Fruit fly (Drosophila melanogaster) whole organism, embryonic: ENCODE data around the gene CG15418.
A peak's percentile ranks its signal among the peaks of the same experiment; 100 is the strongest.

Experiments used
- Aef1 ChIP-seq: fragments of 200-800 bp; sonication (Bioruptor generic); IDR thresholded peaks from 3 replicates; pipeline ENCODE4 v1.3.6; 2022; ENCODE audit warnings: missing biosample characterization, missing genetic modification characterization
- Asciz ChIP-seq: fragments of 200-800 bp; sonication (Bioruptor generic); optimal IDR thresholded peaks from 2 replicates; lab custom pipeline; 2017; ENCODE audit warnings: missing biosample characterization, mild to moderate bottlenecking, missing genetic modification characterization, missing genetic modification reagents
- Blimp-1 ChIP-seq: fragments of 200-800 bp; sonication (Bioruptor generic); optimal IDR thresholded peaks from 3 replicates; lab custom pipeline; 2018; ENCODE audit warnings: missing biosample characterization, missing genetic modification characterization, mild to moderate bottlenecking, moderate library complexity, missing genetic modification reagents
- CG10209 ChIP-seq: fragments of 200-800 bp; sonication (Bioruptor generic); optimal IDR thresholded peaks from 3 replicates; lab custom pipeline; 2017; ENCODE audit warnings: missing biosample characterization, mild to moderate bottlenecking, missing genetic modification characterization, missing genetic modification reagents
- CG1024 ChIP-seq: fragments of 200-800 bp; sonication (Bioruptor generic); IDR thresholded peaks from 2 replicates; pipeline ENCODE4 v1.3.6; 2022; ENCODE audit warnings: missing biosample characterization, missing genetic modification characterization
- CG12071 ChIP-seq: fragments of 200-800 bp; sonication (Bioruptor generic); optimal IDR thresholded peaks from 3 replicates; lab custom pipeline; 2018; ENCODE audit warnings: missing biosample characterization, mild to moderate bottlenecking, missing genetic modification characterization
- CG12659 ChIP-seq: fragments of 200-800 bp; sonication (Bioruptor generic); optimal IDR thresholded peaks from 3 replicates; lab custom pipeline; 2017; ENCODE audit warnings: mild to moderate bottlenecking, missing biosample characterization, missing genetic modification reagents, missing genetic modification characterization
- CG13296 ChIP-seq: fragments of 200-800 bp; sonication (Bioruptor generic); optimal IDR thresholded peaks from 3 replicates; lab custom pipeline; 2018; ENCODE audit warnings: missing biosample characterization, mild to moderate bottlenecking, missing genetic modification characterization
- CG13424 ChIP-seq: fragments of 200-800 bp; sonication (Bioruptor generic); optimal IDR thresholded peaks from 2 replicates; lab custom pipeline; 2019; ENCODE audit warnings: missing biosample characterization, mild to moderate bottlenecking, missing genetic modification characterization, moderate library complexity
- CG14014 ChIP-seq: fragments of 200-800 bp; sonication (Bioruptor generic); IDR thresholded peaks from 2 replicates; pipeline ENCODE4 v1.3.6; 2022; ENCODE audit warnings: missing biosample characterization, missing genetic modification characterization
- CG15269 ChIP-seq: fragments of 200-800 bp; sonication (Bioruptor generic); optimal IDR thresholded peaks from 2 replicates; lab custom pipeline; 2018; ENCODE audit warnings: missing biosample characterization, mild to moderate bottlenecking, missing genetic modification characterization, moderate library complexity
- CG1529 ChIP-seq: fragments of 200-800 bp; sonication (Bioruptor generic); optimal IDR thresholded peaks from 3 replicates; lab custom pipeline; 2018; ENCODE audit warnings: missing biosample characterization, missing genetic modification characterization
- CG16779 ChIP-seq: fragments of 200-800 bp; sonication (Bioruptor generic); IDR thresholded peaks from 2 replicates; pipeline ENCODE4 v1.3.6; 2022; ENCODE audit warnings: missing biosample characterization, missing genetic modification characterization
- CG18262 ChIP-seq: fragments of 200-800 bp; optimal IDR thresholded peaks from 3 replicates; lab custom pipeline; 2019; ENCODE audit warnings: missing biosample characterization, mild to moderate bottlenecking, missing genetic modification characterization, moderate library complexity
- CG2712 ChIP-seq: fragments of 200-800 bp; optimal IDR thresholded peaks from 3 replicates; lab custom pipeline; 2019; ENCODE audit warnings: missing biosample characterization, mild to moderate bottlenecking, missing genetic modification characterization, moderate library complexity
- CG34224 ChIP-seq: fragments of 200-800 bp; sonication (Bioruptor generic); IDR thresholded peaks from 3 replicates; pipeline ENCODE4 v1.3.6; 2022; ENCODE audit warnings: missing biosample characterization, missing genetic modification characterization; ENCODE audit not compliant: partially characterized antibody
- CG34422 ChIP-seq: fragments of 200-800 bp; sonication (Bioruptor generic); IDR thresholded peaks from 3 replicates; pipeline ENCODE4 v1.3.6; 2022; ENCODE audit warnings: missing biosample characterization, missing genetic modification characterization
- CG4328 ChIP-seq: fragments of 200-800 bp; sonication (Bioruptor generic); optimal IDR thresholded peaks from 3 replicates; lab custom pipeline; 2017; ENCODE audit warnings: missing biosample characterization, missing genetic modification reagents, missing genetic modification characterization
- CG4820 ChIP-seq: fragments of 200-800 bp; sonication (Bioruptor generic); optimal IDR thresholded peaks from 3 replicates; lab custom pipeline; 2016; ENCODE audit warnings: missing biosample characterization, missing genetic modification characterization
- CG5180 ChIP-seq: fragments of 200-800 bp; sonication (Bioruptor generic); optimal IDR thresholded peaks from 3 replicates; lab custom pipeline; 2017; ENCODE audit warnings: missing biosample characterization, missing genetic modification characterization, mild to moderate bottlenecking, moderate library complexity, missing genetic modification reagents
- CG5245 ChIP-seq: fragments of 200-800 bp; sonication (Bioruptor generic); optimal IDR thresholded peaks from 3 replicates; lab custom pipeline; 2016; ENCODE audit warnings: missing biosample characterization, missing genetic modification characterization
- CG6175 ChIP-seq: fragments of 200-800 bp; sonication (Bioruptor generic); IDR thresholded peaks from 3 replicates; pipeline ENCODE4 v1.3.6; 2022; ENCODE audit warnings: missing biosample characterization, missing genetic modification characterization
- CG8290 ChIP-seq, 3 experiments: fragments of 200-800 bp; sonication (Bioruptor generic); optimal IDR thresholded peaks; 2 replicates each; lab custom pipeline; 2016 to 2019; ENCODE audit warnings: missing biosample characterization in 3 of 3, missing genetic modification characterization in 3 of 3, mild to moderate bottlenecking in 2 of 3, moderate library complexity in 1 of 3
- CG8388 ChIP-seq: fragments of 200-800 bp; sonication (Bioruptor generic); optimal IDR thresholded peaks from 2 replicates; lab custom pipeline; 2019; ENCODE audit warnings: missing biosample characterization, mild to moderate bottlenecking, missing genetic modification characterization, moderate library complexity
- CG9215 ChIP-seq: fragments of 200-800 bp; sonication (Bioruptor generic); IDR thresholded peaks from 2 replicates; pipeline ENCODE4 v1.3.6; 2022; ENCODE audit warnings: missing biosample characterization, missing genetic modification characterization
- Camta ChIP-seq: fragments of 200-800 bp; sonication (Bioruptor generic); optimal IDR thresholded peaks from 2 replicates; lab custom pipeline; 2016; ENCODE audit warnings: missing biosample characterization, missing genetic modification characterization
- Dek ChIP-seq: fragments of 200-800 bp; sonication (Bioruptor generic); optimal IDR thresholded peaks from 3 replicates; lab custom pipeline; 2019; ENCODE audit warnings: missing biosample characterization, mild to moderate bottlenecking, missing genetic modification characterization, moderate library complexity
- E2f2 ChIP-seq: fragments of 200-800 bp; sonication (Bioruptor generic); IDR thresholded peaks from 2 replicates; pipeline ENCODE4 v1.3.6; 2022; ENCODE audit warnings: missing biosample characterization, missing genetic modification characterization
- Fer2 ChIP-seq: fragments of 200-800 bp; sonication (Bioruptor generic); optimal IDR thresholded peaks from 2 replicates; lab custom pipeline; 2018; ENCODE audit warnings: missing biosample characterization, mild to moderate bottlenecking, missing genetic modification characterization, moderate library complexity
- Hr51 ChIP-seq, 2 experiments: fragments of 200-800 bp; sonication (Bioruptor generic); optimal IDR thresholded peaks; 2 replicates in 1 of 2; 3 replicates in 1 of 2; lab custom pipeline; 2016 to 2018; ENCODE audit warnings: missing biosample characterization in 2 of 2, missing genetic modification characterization in 2 of 2, mild to moderate bottlenecking in 1 of 2, moderate library complexity in 1 of 2
- Max ChIP-seq: fragments of 200-800 bp; sonication (Bioruptor generic); optimal IDR thresholded peaks from 2 replicates; lab custom pipeline; 2016; ENCODE audit warnings: missing biosample characterization, mild to moderate bottlenecking, missing genetic modification characterization
- Ravus ChIP-seq: fragments of 200-800 bp; sonication (Bioruptor generic); IDR thresholded peaks from 2 replicates; pipeline ENCODE4 v1.3.6; 2022; ENCODE audit warnings: missing biosample characterization, missing genetic modification characterization
- Ssrp ChIP-seq: fragments of 200-800 bp; sonication (Bioruptor generic); optimal IDR thresholded peaks from 2 replicates; lab custom pipeline; 2018; ENCODE audit warnings: missing biosample characterization, mild to moderate bottlenecking, missing genetic modification characterization, moderate library complexity
- Vsx1 ChIP-seq: fragments of 200-800 bp; sonication (Bioruptor generic); optimal IDR thresholded peaks from 2 replicates; lab custom pipeline; 2017; ENCODE audit warnings: missing biosample characterization, mild to moderate bottlenecking, missing genetic modification characterization, missing genetic modification reagents
- aop ChIP-seq: fragments of 200-800 bp; sonication (Bioruptor generic); IDR thresholded peaks from 2 replicates; pipeline ENCODE4 v1.3.6; 2022; ENCODE audit warnings: missing biosample characterization, missing genetic modification characterization
- ara ChIP-seq: fragments of 200-800 bp; sonication (Bioruptor generic); IDR thresholded peaks from 2 replicates; pipeline ENCODE4 v1.3.6; 2022; ENCODE audit warnings: missing biosample characterization, missing genetic modification characterization
- eve ChIP-seq, 2 experiments: fragments of >200 bp; optimal IDR thresholded peaks; 2 replicates each; lab custom pipeline; 2017; ENCODE audit warnings: missing biosample characterization in 2 of 2, missing genetic modification characterization in 2 of 2
- gcm ChIP-seq: fragments of 200-800 bp; sonication (Bioruptor generic); optimal IDR thresholded peaks from 2 replicates; lab custom pipeline; 2019; ENCODE audit warnings: missing biosample characterization, mild to moderate bottlenecking, missing genetic modification characterization, moderate library complexity
- gcm2 ChIP-seq: fragments of 200-800 bp; sonication (Bioruptor generic); optimal IDR thresholded peaks from 2 replicates; lab custom pipeline; 2016; ENCODE audit warnings: missing biosample characterization, missing genetic modification characterization
- her ChIP-seq: fragments of 200-800 bp; sonication (Bioruptor generic); optimal IDR thresholded peaks from 2 replicates; lab custom pipeline; 2016; ENCODE audit warnings: missing biosample characterization, missing genetic modification characterization
- ind ChIP-seq: fragments of 200-800 bp; sonication (Bioruptor generic); optimal IDR thresholded peaks from 3 replicates; lab custom pipeline; 2016; ENCODE audit warnings: missing biosample characterization, missing genetic modification characterization
- lilli ChIP-seq: fragments of 200-800 bp; sonication (Bioruptor generic); optimal IDR thresholded peaks from 3 replicates; lab custom pipeline; 2016; ENCODE audit warnings: missing biosample characterization, missing genetic modification characterization
- nerfin-1 ChIP-seq: fragments of 200-800 bp; sonication (Bioruptor generic); optimal IDR thresholded peaks from 3 replicates; lab custom pipeline; 2019; ENCODE audit warnings: missing biosample characterization, mild to moderate bottlenecking, missing genetic modification characterization, moderate library complexity
- otp ChIP-seq: fragments of 200-800 bp; sonication (Bioruptor generic); IDR thresholded peaks from 3 replicates; pipeline ENCODE4, ENCODE4 v1.3.6; 2022; ENCODE audit warnings: missing biosample characterization, missing genetic modification characterization
- ranshi ChIP-seq: fragments of 200-800 bp; sonication (Bioruptor generic); IDR thresholded peaks from 2 replicates; pipeline ENCODE4 v1.3.6; 2022; ENCODE audit warnings: missing biosample characterization, missing genetic modification characterization
- sob ChIP-seq: fragments of 200-800 bp; sonication (Bioruptor generic); IDR thresholded peaks from 2 replicates; pipeline ENCODE4 v1.3.6; 2022; ENCODE audit warnings: missing biosample characterization, missing genetic modification characterization
- ssp ChIP-seq: fragments of 200-800 bp; sonication (Bioruptor generic); IDR thresholded peaks from 2 replicates; pipeline ENCODE4 v1.3.6; 2022; ENCODE audit warnings: missing biosample characterization, missing genetic modification characterization
- unpg ChIP-seq: fragments of 200-800 bp; sonication (Bioruptor generic); optimal IDR thresholded peaks from 3 replicates; lab custom pipeline; 2018; ENCODE audit warnings: missing biosample characterization, mild to moderate bottlenecking, missing genetic modification characterization, moderate library complexity

Gene CG15418

DNA sequence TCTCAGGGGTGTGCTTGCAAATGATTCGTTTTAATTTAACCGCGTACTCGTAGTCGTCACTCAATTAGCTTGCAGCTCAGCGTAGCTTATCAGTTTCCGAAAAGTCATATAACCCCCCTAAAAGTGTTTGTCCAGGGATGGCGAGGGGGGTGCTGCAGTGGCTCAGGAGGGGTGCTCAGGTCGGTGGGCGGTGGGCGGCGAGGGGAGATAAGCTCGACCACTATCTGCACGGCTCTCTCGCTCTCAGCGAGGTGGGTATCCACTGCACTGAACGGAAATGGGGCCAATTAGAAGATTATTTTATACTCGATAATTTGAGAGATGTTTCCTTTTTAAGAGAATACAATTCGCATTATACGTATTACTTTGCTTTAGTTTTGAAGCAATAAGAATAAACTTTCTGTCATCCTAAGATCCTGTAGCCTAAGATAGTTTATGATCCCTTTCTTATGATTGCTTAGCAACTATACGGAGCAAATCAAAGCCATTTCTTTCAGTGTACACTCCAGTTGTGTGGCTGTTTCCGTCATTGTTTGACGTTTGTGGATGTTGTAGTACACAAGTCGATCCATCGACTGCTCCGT, 48.2 kb downstream of the CG15418 start (continued):
- TF ChIP-seq CG1024 (GFP tag; lab: Robert Waterston, UW) (no peak), CG12659 (GFP tag; lab: Kevin White, UChicago) (peak; percentile 59), otp (GFP tag; lab: Robert Waterston, UW) (0 out of 3 replicates have a peak, but pooled peaks have one; percentile 13), CG10209 (GFP tag; lab: Kevin White, UChicago) (peak; percentile 66), CG6175 (GFP tag; lab: Robert Waterston, UW) (no peak), CG34422 (peak; percentile 55; the same call in 2 of the 3 replicates), Vsx1 (peak; percentile 93), CG4820 (GFP tag; lab: Kevin White, UChicago) (peak; percentile 74), Dek (tag; lab: Kevin White, UChicago) (peak; percentile 54), CG16779 (GFP tag; lab: Robert Waterston, UW) (no peak), CG15269 (tag; lab: Kevin White, UChicago) (peak; percentile 76), Hr51 (GFP tag; optimal IDR thresholded peaks at IDR 0.05; lab: Kevin White, UChicago) (peak in 1 of 2 experiments; percentile 73), ranshi (no peak), ara (peak; percentile 40; the same call in 1 of the 2 replicates), CG9215 (peak; percentile 21; the same call in 1 of the 2 replicates), CG13424 (peak; percentile 84), CG2712 (tag; lab: Kevin White, UChicago) (peak; percentile 79), eve (GFP tag; optimal IDR thresholded peaks at IDR 0.05; lab: Kevin White, UChicago) (peak in 1 of 2 experiments; percentile 95), lilli (peak; percentile 46), CG5245 (GFP tag; lab: Kevin White, UChicago) (peak; percentile 46), Ravus (GFP tag; lab: Robert Waterston, UW) (peak; percentile 32), ssp (GFP tag; lab: Robert Waterston, UW) (peak; percentile 61), CG34224 (GFP tag; lab: Robert Waterston, UW) (no peak), E2f2 (GFP tag; lab: Robert Waterston, UW) (peak; percentile 39; the same call in 1 of the 2 replicates), unpg (peak; percentile 77), CG13296 (GFP tag; lab: Kevin White, UChicago) (peak; percentile 18), Blimp-1 (GFP tag; lab: Kevin White, UChicago) (peak; percentile 66), CG18262 (peak; percentile 67), Max (GFP tag; lab: Kevin White, UChicago) (peak; percentile 1), ind (GFP tag; lab: Kevin White, UChicago) (peak; percentile 62), CG4328 (GFP tag; lab: Kevin White, UChicago) (peak; percentile 24), Ssrp (tag; lab: Kevin White, UChicago) (peak; percentile 82), CG8388 (GFP tag; lab: Kevin White, UChicago) (peak; percentile 71), CG1529 (GFP tag; lab: Kevin White, UChicago) (peak; percentile 39), CG14014 (peak; percentile 64; the same call in 1 of the 2 replicates), her (GFP tag; lab: Kevin White, UChicago) (peak; percentile 28), CG5180 (peak; percentile 42), aop (GFP tag; lab: Robert Waterston, UW) (no peak), CG8290 (GFP tag; optimal IDR thresholded peaks at IDR 0.05; lab: Kevin White, UChicago) (no peak), CG8290 (tag; optimal IDR thresholded peaks at IDR 0.05; lab: Kevin White, UChicago) (peak in 1 of 2 experiments; percentile 35), gcm2 (no peak), Asciz (peak; percentile 71), Fer2 (tag; lab: Kevin White, UChicago) (peak; percentile 8), nerfin-1 (tag; lab: Kevin White, UChicago) (peak; percentile 70), sob (peak; percentile 78), Aef1 (GFP tag; lab: Robert Waterston, UW) (peak; percentile 54), gcm (GFP tag; lab: Kevin White, UChicago) (peak; percentile 55), CG12071 (GFP tag; lab: Kevin White, UChicago) (peak; percentile 47), Camta (GFP tag; lab: Kevin White, UChicago) (peak; percentile 22)
